Worm (Caenorhabditis elegans): ENCODE results near the gene sde-2.

- TF ChIP-seq ztf-11 (tag; optimal IDR thresholded peaks at IDR 0.05) (no peak), zag-1 (tag; optimal IDR thresholded peaks at IDR 0.05) (no peak), egl-27 (tag; optimal IDR thresholded peaks at IDR 0.05) (no peak), nhr-12 (tag; optimal IDR thresholded peaks at IDR 0.05) (no peak), nhr-25 (tag; optimal IDR thresholded peaks at IDR 0.05) (no peak), lin-39 (tag; optimal IDR thresholded peaks at IDR 0.05) (no peak), dmd-4 (tag; optimal IDR thresholded peaks at IDR 0.05) (no peak), nhr-77 (tag; optimal IDR thresholded peaks at IDR 0.05) (no peak), snpc-4 (tag; optimal IDR thresholded peaks at IDR 0.05) (no peak), nhr-10 (tag; optimal IDR thresholded peaks at IDR 0.05) (no peak), mdl-1 (tag; optimal IDR thresholded peaks at IDR 0.05) (no peak), ama-1 (optimal IDR thresholded peaks at IDR 0.05) (no peak), aly-2 (tag; optimal IDR thresholded peaks at IDR 0.05) (no peak), elt-3 (tag; optimal IDR thresholded peaks at IDR 0.05) (no peak)
Observed at ce11 chrV:13587902-13588301, 39.5 kb upstream of the sde-2 start, which contains the start of gene F53F4.17.

Measured in whole organism, L2 larva.